Worm (Caenorhabditis elegans): ENCODE data around the gene Y69A2AR.31.

- TF ChIP-seq zag-1 (tag; optimal IDR thresholded peaks at IDR 0.05) (no peak), ctbp-1 (GFP tag; IDR thresholded peaks at IDR 0.05) (no peak), ama-1 (optimal IDR thresholded peaks at IDR 0.05) (no peak), lin-15B (tag; optimal IDR thresholded peaks at IDR 0.05) (no peak)
Measured at ce11 chrIV:2709590-2710201, 45.9 kb upstream of the Y69A2AR.31 start.

Data from whole organism, L4 larva.